Worm (Caenorhabditis elegans): Measurements from ENCODE around the gene R105.1.

The R105.1 gene

ce11 chrIV:4683149-4683548, 49.7 kb downstream of the R105.1 start:
- TF ChIP-seq F57C9.4 (tag; optimal IDR thresholded peaks at IDR 0.05) (no peak), K11D2.4 (GFP tag; IDR thresholded peaks at IDR 0.05) (no peak), cebp-2 (GFP tag; IDR thresholded peaks at IDR 0.05) (no peak), repo-1 (tag; optimal IDR thresholded peaks at IDR 0.05) (no peak), T26A5.8 (tag; optimal IDR thresholded peaks at IDR 0.05) (no peak), athp-1 (tag; optimal IDR thresholded peaks at IDR 0.05) (no peak), hlh-12 (tag; optimal IDR thresholded peaks at IDR 0.05) (no peak), nhr-90 (tag; optimal IDR thresholded peaks at IDR 0.05) (no peak), ztf-6 (GFP tag; IDR thresholded peaks at IDR 0.05) (no peak), xnd-1 (tag; optimal IDR thresholded peaks at IDR 0.05) (no peak), sdz-38 (tag; optimal IDR thresholded peaks at IDR 0.05) (no peak), lsl-1 (GFP tag; optimal IDR thresholded peaks at IDR 0.05) (no peak), snpc-1.1 (tag; optimal IDR thresholded peaks at IDR 0.05; ENCODE audit: insufficient read depth) (no peak), F49E8.2 (tag; optimal IDR thresholded peaks at IDR 0.05; ENCODE audit: insufficient read depth) (no peak), pbrm-1 (GFP tag; IDR thresholded peaks at IDR 0.05) (no peak), zfh-2 (GFP tag; conservative IDR thresholded peaks at IDR 0.05) (no peak), dox-1 (GFP tag; IDR thresholded peaks at IDR 0.05) (no peak), mcd-1 (GFP tag; IDR thresholded peaks at IDR 0.05) (no peak), nfya-2 (GFP tag; IDR thresholded peaks at IDR 0.05) (no peak), ekl-4 (GFP tag; IDR thresholded peaks at IDR 0.05) (no peak)
